Fruit fly (Drosophila melanogaster): ENCODE data around the gene MED28.

MED28 gene

DNA sequence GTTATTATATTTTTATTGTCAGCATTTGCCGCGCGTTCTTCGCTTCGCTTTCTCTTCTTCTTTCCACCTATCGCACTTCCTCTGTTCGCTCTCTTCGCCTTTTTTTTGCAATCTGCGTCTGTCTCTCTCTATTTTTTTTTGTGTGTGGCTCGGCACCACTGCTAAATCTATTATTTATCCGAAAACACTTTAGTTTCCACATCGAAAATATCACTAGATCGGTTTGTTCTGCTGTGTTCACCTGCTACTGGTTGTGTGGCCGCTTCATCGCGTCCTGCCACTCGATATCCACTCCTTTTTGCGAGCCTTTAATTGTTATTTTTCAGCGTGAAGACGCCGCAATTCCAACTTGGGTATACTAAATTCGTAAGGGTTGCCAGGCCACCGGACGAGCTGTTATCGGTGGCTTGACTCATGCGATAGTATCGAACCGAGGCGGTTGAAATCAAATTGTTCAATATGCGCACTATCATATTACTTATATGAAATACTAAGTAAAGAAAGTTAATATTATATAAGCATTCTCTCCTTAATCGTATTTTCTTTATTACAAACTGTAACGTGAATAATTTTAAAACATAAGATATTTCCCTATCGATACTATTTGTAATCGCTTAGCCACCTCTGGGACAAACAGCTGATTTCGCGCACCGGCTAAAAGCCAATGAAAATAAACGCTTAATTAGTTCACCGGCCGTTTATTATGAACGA is 5.8 kb downstream of the MED28 start, which contains the start of the genes XNP, CG42488 and CG5116:
TSS of gene XNP (minus strand) at position 372 of the 711 bp plus-strand sequence.
TSS of gene CG42488 (plus strand) at position 636 of the 711 bp plus-strand sequence.
TSS of gene CG5116 (plus strand) at position 636 of the 711 bp plus-strand sequence.
- TF ChIP-seq topi (GFP tag; optimal IDR thresholded peaks at IDR 0.05) (no peak), dac (GFP tag; optimal IDR thresholded peaks at IDR 0.05) (peak; percentile 68), Eip75B (GFP tag; optimal IDR thresholded peaks at IDR 0.05) (no peak), Sox14 (GFP tag; optimal IDR thresholded peaks at IDR 0.05) (peak; percentile 57), Eip78C (GFP tag) (peak; percentile 51), CG11294 (GFP tag; IDR thresholded peaks at IDR 0.05) (no peak; the same call in 1 of the 2 replicates), Hr39 (GFP tag; optimal IDR thresholded peaks at IDR 0.05) (no peak), Blimp-1 (GFP tag; optimal IDR thresholded peaks at IDR 0.05) (no peak), CG6792 (GFP tag; optimal IDR thresholded peaks at IDR 0.05) (no peak), CG3919 (GFP tag; optimal IDR thresholded peaks at IDR 0.05) (no peak), Eip93F (GFP tag; optimal IDR thresholded peaks at IDR 0.05) (no peak), cyc (GFP tag; optimal IDR thresholded peaks at IDR 0.05) (peak; percentile 32), Gug (GFP tag; IDR thresholded peaks at IDR 0.05) (no peak), CG34406 (GFP tag; optimal IDR thresholded peaks at IDR 0.05) (peak; percentile 26), Smox (GFP tag; optimal IDR thresholded peaks at IDR 0.05) (no peak), CG6163 (GFP tag; IDR thresholded peaks at IDR 0.05) (peak; percentile 98), acj6 (GFP tag; optimal IDR thresholded peaks at IDR 0.05) (no peak), ss (GFP tag; optimal IDR thresholded peaks at IDR 0.05) (peak; percentile 90), salr (GFP tag; optimal IDR thresholded peaks at IDR 0.05) (peak in 1 of 2 experiments; percentile 73), Met (GFP tag; optimal IDR thresholded peaks at IDR 0.05) (no peak), spab (GFP tag; optimal IDR thresholded peaks at IDR 0.05) (peak; percentile 80), Ets96B (tag; optimal IDR thresholded peaks at IDR 0.05) (peak; percentile 72), CG31627 (GFP tag; optimal IDR thresholded peaks at IDR 0.05) (peak; percentile 35), lz (GFP tag; optimal IDR thresholded peaks at IDR 0.05) (peak; percentile 62), Ets21C (GFP tag; optimal IDR thresholded peaks at IDR 0.05) (no peak), Sox102F (GFP tag; optimal IDR thresholded peaks at IDR 0.05) (no peak), CG16779 (tag; optimal IDR thresholded peaks at IDR 0.05) (peak; percentile 87), pdm3 (GFP tag; optimal IDR thresholded peaks at IDR 0.05) (no peak), OdsH (GFP tag; optimal IDR thresholded peaks at IDR 0.05) (no peak), CG7368 (GFP tag; optimal IDR thresholded peaks at IDR 0.05) (no peak), achi (GFP tag; optimal IDR thresholded peaks at IDR 0.05) (no peak), vri (GFP tag; optimal IDR thresholded peaks at IDR 0.05) (no peak), CG11902 (GFP tag; optimal IDR thresholded peaks at IDR 0.05) (no peak), CG10631 (GFP tag; optimal IDR thresholded peaks at IDR 0.05) (no peak), CG6276 (GFP tag; optimal IDR thresholded peaks at IDR 0.05) (peak; percentile 91), CG8119 (GFP tag; IDR thresholded peaks at IDR 0.05) (peak; percentile 75), CG8319 (GFP tag; optimal IDR thresholded peaks at IDR 0.05) (no peak), CG1621 (tag; optimal IDR thresholded peaks at IDR 0.05) (peak; percentile 63), Hr4 (GFP tag; optimal IDR thresholded peaks at IDR 0.05) (no peak), CG4318 (GFP tag; optimal IDR thresholded peaks at IDR 0.05) (no peak), CG11762 (GFP tag; optimal IDR thresholded peaks at IDR 0.05; ENCODE audit: insufficient read depth) (no peak), eg (GFP tag; IDR thresholded peaks at IDR 0.05) (peak; percentile 85), CG9139 (GFP tag; optimal IDR thresholded peaks at IDR 0.05) (peak; percentile 83), esn (GFP tag; optimal IDR thresholded peaks at IDR 0.05) (peak; percentile 64), CG6854 (GFP tag; optimal IDR thresholded peaks at IDR 0.05) (peak; percentile 42), CG10669 (GFP tag; optimal IDR thresholded peaks at IDR 0.05) (peak; percentile 56), fkh (GFP tag; optimal IDR thresholded peaks at IDR 0.05) (no peak), Hr38 (GFP tag; optimal IDR thresholded peaks at IDR 0.05) (no peak), CG8632 (GFP tag; optimal IDR thresholded peaks at IDR 0.05) (peak; percentile 17), svp (GFP tag) (no peak), fd59A (GFP tag; optimal IDR thresholded peaks at IDR 0.05) (peak; percentile 44), net (GFP tag; optimal IDR thresholded peaks at IDR 0.05) (peak; percentile 75)

Data from whole organism, prepupa.